Worm (Caenorhabditis elegans) whole organism, late embryonic: Measurements from ENCODE around the gene Y46B2A.4.

Experiments used
- ama-1 ChIP-seq: fragments of 150-350 bp; optimal IDR thresholded peaks from 2 replicates; lab custom pipeline; 2014
- ceh-24 ChIP-seq: sonication (generic microtip); optimal IDR thresholded peaks from 2 replicates; lab custom pipeline; 2016; ENCODE audit warnings: mild to moderate bottlenecking, missing genetic modification characterization, missing compliant biosample characterization
- ceh-9 ChIP-seq: sonication (generic microtip); optimal IDR thresholded peaks from 2 replicates; lab custom pipeline; 2016; ENCODE audit warnings: mild to moderate bottlenecking, missing genetic modification characterization, inconsistent platforms, missing compliant biosample characterization
- che-1 ChIP-seq: sonication (generic microtip); optimal IDR thresholded peaks from 2 replicates; lab custom pipeline; 2016; ENCODE audit warnings: mild to moderate bottlenecking, missing genetic modification characterization, missing compliant biosample characterization
- dve-1 ChIP-seq: sonication (generic microtip); optimal IDR thresholded peaks from 2 replicates; lab custom pipeline; 2017; ENCODE audit warnings: antibody characterized with exemption, mild to moderate bottlenecking, missing genetic modification characterization, missing compliant biosample characterization
- elt-4 ChIP-seq: sonication (generic microtip); optimal IDR thresholded peaks from 2 replicates; lab custom pipeline; 2016; ENCODE audit warnings: missing genetic modification characterization, missing compliant biosample characterization
- ets-4 ChIP-seq: sonication (generic microtip); optimal IDR thresholded peaks from 2 replicates; lab custom pipeline; 2016; ENCODE audit warnings: missing genetic modification characterization, missing compliant biosample characterization
- fkh-10 ChIP-seq: fragments of 150-350 bp; optimal IDR thresholded peaks from 2 replicates; lab custom pipeline; 2014; ENCODE audit warnings: missing biosample characterization, missing genetic modification reagents, missing genetic modification characterization
- gmeb-2 ChIP-seq: sonication (generic microtip); optimal IDR thresholded peaks from 2 replicates; lab custom pipeline; 2016; ENCODE audit warnings: missing genetic modification characterization, inconsistent platforms, missing compliant biosample characterization
- lin-11 ChIP-seq: fragments of 200-800 bp; sonication (Bioruptor generic); optimal IDR thresholded peaks from 2 replicates; lab custom pipeline; 2018; ENCODE audit warnings: mild to moderate bottlenecking, missing genetic modification characterization, missing compliant biosample characterization
- pqm-1 ChIP-seq: sonication (generic microtip); optimal IDR thresholded peaks from 2 replicates; lab custom pipeline; 2016; ENCODE audit warnings: missing genetic modification characterization, missing compliant biosample characterization
- zip-5 ChIP-seq: sonication (generic microtip); optimal IDR thresholded peaks from 2 replicates; lab custom pipeline; 2016; ENCODE audit warnings: missing genetic modification characterization, missing compliant biosample characterization
- ztf-16 ChIP-seq: sonication (generic microtip); optimal IDR thresholded peaks from 2 replicates; lab custom pipeline; 2017; ENCODE audit warnings: missing genetic modification characterization, missing compliant biosample characterization

- TF ChIP-seq gmeb-2 (tag; lab: Kevin White, UChicago) (no peak), elt-4 (no peak), che-1 (tag; lab: Kevin White, UChicago) (no peak), dve-1 (tag; lab: Kevin White, UChicago) (no peak), ztf-16 (tag; lab: Kevin White, UChicago) (no peak), ama-1 (no peak), ceh-9 (tag; lab: Kevin White, UChicago) (no peak), lin-11 (tag; lab: Kevin White, UChicago) (no peak), pqm-1 (no peak), ceh-24 (no peak), fkh-10 (no peak), zip-5 (no peak), ets-4 (tag; lab: Kevin White, UChicago) (no peak)
Observed at ce11 chrII:845618-846017, 16.0 kb upstream of the Y46B2A.4 start, which contains the start of gene F28A10.7.
